Fruit fly (Drosophila melanogaster) whole organism, adult: ENCODE measurements around the gene GABA-B-R1.

Experiments
- CG11617 ChIP-seq: fragments of 200-800 bp; sonication (Bioruptor generic); optimal IDR thresholded peaks from 2 replicates; lab custom pipeline; 2017; ENCODE audit warnings: mild to moderate bottlenecking, missing biosample characterization, missing genetic modification reagents, missing genetic modification characterization
- CG12768 ChIP-seq: fragments of 200-800 bp; sonication (Bioruptor generic); optimal IDR thresholded peaks from 2 replicates; lab custom pipeline; 2017; ENCODE audit warnings: missing biosample characterization, missing genetic modification characterization, mild to moderate bottlenecking, moderate library complexity, missing genetic modification reagents
- CG14711 ChIP-seq: fragments of 200-800 bp; sonication (Bioruptor generic); optimal IDR thresholded peaks from 2 replicates; lab custom pipeline; 2018; ENCODE audit warnings: missing biosample characterization, mild to moderate bottlenecking, missing genetic modification characterization, moderate library complexity
- CG1620 ChIP-seq: fragments of 200-800 bp; sonication (Bioruptor generic); optimal IDR thresholded peaks from 2 replicates; lab custom pipeline; 2016; ENCODE audit warnings: missing biosample characterization, missing genetic modification characterization
- CG33017 ChIP-seq: fragments of 200-800 bp; sonication (Bioruptor generic); optimal IDR thresholded peaks from 2 replicates; lab custom pipeline; 2018; ENCODE audit warnings: missing biosample characterization, mild to moderate bottlenecking, missing genetic modification characterization, moderate library complexity
- CG5204 ChIP-seq: fragments of 200-800 bp; sonication (Bioruptor generic); optimal IDR thresholded peaks from 2 replicates; lab custom pipeline; 2016; ENCODE audit warnings: missing biosample characterization, missing genetic modification characterization
- CG7045 ChIP-seq: fragments of 200-800 bp; sonication (Bioruptor generic); optimal IDR thresholded peaks from 2 replicates; lab custom pipeline; 2017; ENCODE audit warnings: missing biosample characterization, mild to moderate bottlenecking, missing genetic modification characterization
- CG7101 ChIP-seq: fragments of 200-800 bp; sonication (Bioruptor generic); optimal IDR thresholded peaks from 2 replicates; lab custom pipeline; 2018; ENCODE audit warnings: missing biosample characterization, mild to moderate bottlenecking, missing genetic modification characterization, moderate library complexity
- Clk ChIP-seq: fragments of 200-800 bp; sonication (Bioruptor generic); optimal IDR thresholded peaks from 2 replicates; lab custom pipeline; 2017; ENCODE audit warnings: missing biosample characterization, missing genetic modification characterization
- Crg-1 ChIP-seq: fragments of 200-800 bp; sonication (Bioruptor generic); optimal IDR thresholded peaks from 2 replicates; lab custom pipeline; 2016; ENCODE audit warnings: missing biosample characterization, missing genetic modification characterization
- Hr96 ChIP-seq: fragments of 200-800 bp; sonication (Bioruptor generic); optimal IDR thresholded peaks from 2 replicates; lab custom pipeline; 2016; ENCODE audit warnings: missing biosample characterization, missing genetic modification characterization
- Mnt ChIP-seq: fragments of 200-800 bp; sonication (Bioruptor generic); optimal IDR thresholded peaks from 2 replicates; lab custom pipeline; 2016; ENCODE audit warnings: missing biosample characterization, mild to moderate bottlenecking, missing genetic modification characterization
- bab1 ChIP-seq: fragments of 200-800 bp; sonication (Bioruptor generic); optimal IDR thresholded peaks from 3 replicates; lab custom pipeline; 2019; ENCODE audit warnings: missing biosample characterization, mild to moderate bottlenecking, missing genetic modification characterization, moderate library complexity
- cic ChIP-seq: fragments of 200-800 bp; sonication (Bioruptor generic); optimal IDR thresholded peaks from 2 replicates; lab custom pipeline; 2017; ENCODE audit warnings: missing biosample characterization, mild to moderate bottlenecking, missing genetic modification characterization, moderate library complexity
- cnc ChIP-seq, 2 experiments: fragments of >200 bp; optimal IDR thresholded peaks; 2 replicates each; lab custom pipeline; 2017
- kay ChIP-seq: fragments of 200-800 bp; sonication (Bioruptor generic); peaks from one replicate; lab custom pipeline; 2016; ENCODE audit warnings: missing biosample characterization, missing genetic modification characterization, borderline replicate concordance
- ovo ChIP-seq: fragments of 200-800 bp; sonication (Bioruptor generic); optimal IDR thresholded peaks from 2 replicates; lab custom pipeline; 2016; ENCODE audit warnings: missing biosample characterization, missing genetic modification characterization
- pad ChIP-seq: fragments of 200-800 bp; sonication (Bioruptor generic); optimal IDR thresholded peaks from 3 replicates; lab custom pipeline; 2017; ENCODE audit warnings: missing biosample characterization, missing genetic modification characterization, mild to moderate bottlenecking, moderate library complexity, missing genetic modification reagents
- tj ChIP-seq: fragments of 200-800 bp; sonication (Bioruptor generic); optimal IDR thresholded peaks from 3 replicates; lab custom pipeline; 2017; ENCODE audit warnings: missing biosample characterization, mild to moderate bottlenecking, missing genetic modification characterization, moderate library complexity
- toe ChIP-seq: fragments of 200-800 bp; sonication (Bioruptor generic); optimal IDR thresholded peaks from 2 replicates; lab custom pipeline; 2016; ENCODE audit warnings: missing biosample characterization, missing genetic modification characterization

Gene GABA-B-R1

dm6 chr2L:15038339-15039308, 22.5 kb downstream of the GABA-B-R1 start, which contains the start of gene CIAPIN1:
TSS of gene CIAPIN1 (minus strand) at chr2L:15038861.
- TF ChIP-seq cnc (optimal IDR thresholded peaks at IDR 0.05; lab: Kevin White, UChicago) (peak; percentile 79 to 86), kay (peak; percentile 38), bab1 (GFP tag; lab: Kevin White, UChicago) (no peak)

- TF ChIP-seq CG7101 (tag; lab: Kevin White, UChicago) (peak; percentile 45), Hr96 (GFP tag; lab: Kevin White, UChicago) (peak; percentile 61), Crg-1 (GFP tag; lab: Kevin White, UChicago) (peak; percentile 47), pad (GFP tag; lab: Kevin White, UChicago) (peak; percentile 54), cic (GFP tag; lab: Kevin White, UChicago) (no peak), CG33017 (no peak), CG14711 (tag; lab: Kevin White, UChicago) (peak; percentile 36), CG5204 (GFP tag; lab: Kevin White, UChicago) (peak; percentile 12), CG1620 (peak; percentile 56), kay (no peak), tj (GFP tag; lab: Kevin White, UChicago) (no peak), cnc (optimal IDR thresholded peaks at IDR 0.05; lab: Kevin White, UChicago) (no peak), CG12768 (GFP tag; lab: Kevin White, UChicago) (peak; percentile 15), CG7045 (GFP tag; lab: Kevin White, UChicago) (no peak), ovo (no peak), toe (peak; percentile 41), Clk (GFP tag; lab: Kevin White, UChicago) (no peak), Mnt (GFP tag; lab: Kevin White, UChicago) (peak; percentile 18), CG11617 (GFP tag; lab: Kevin White, UChicago) (no peak), bab1 (GFP tag; lab: Kevin White, UChicago) (peak; percentile 40)
Observed at dm6 chr2L:15039309-15039772, 23.2 kb downstream of the GABA-B-R1 start.

dm6 chr2L:15043718-15044117, 27.6 kb downstream of the GABA-B-R1 start:
- TF ChIP-seq CG14711 (tag; lab: Kevin White, UChicago) (no peak), CG11617 (GFP tag; lab: Kevin White, UChicago) (no peak), CG33017 (no peak), CG1620 (no peak), CG5204 (GFP tag; lab: Kevin White, UChicago) (no peak), kay (no peak), cic (GFP tag; lab: Kevin White, UChicago) (no peak), pad (GFP tag; lab: Kevin White, UChicago) (no peak), Hr96 (GFP tag; lab: Kevin White, UChicago) (no peak), bab1 (GFP tag; lab: Kevin White, UChicago) (no peak), Clk (GFP tag; lab: Kevin White, UChicago) (no peak), Crg-1 (GFP tag; lab: Kevin White, UChicago) (no peak), CG12768 (GFP tag; lab: Kevin White, UChicago) (no peak), ovo (no peak), tj (GFP tag; lab: Kevin White, UChicago) (no peak)

dm6 chr2L:15052805-15053388, 36.8 kb downstream of the GABA-B-R1 start:
- TF ChIP-seq Hr96 (GFP tag; lab: Kevin White, UChicago) = no peak
- no peak for TF ChIP-seq pad (GFP tag; lab: Kevin White, UChicago)
- TF ChIP-seq CG7045 (GFP tag; lab: Kevin White, UChicago) = no peak
- no peak for TF ChIP-seq cnc (optimal IDR thresholded peaks at IDR 0.05; lab: Kevin White, UChicago)
- TF ChIP-seq ovo = no peak
- TF ChIP-seq kay = no peak
- TF ChIP-seq CG33017 = no peak
- TF ChIP-seq CG1620 = no peak
- TF ChIP-seq cic (GFP tag; lab: Kevin White, UChicago) = no peak
- no peak for TF ChIP-seq CG5204 (GFP tag; lab: Kevin White, UChicago)
- no peak for TF ChIP-seq CG12768 (GFP tag; lab: Kevin White, UChicago)
- no peak for TF ChIP-seq Clk (GFP tag; lab: Kevin White, UChicago)
- TF ChIP-seq CG14711 (tag; lab: Kevin White, UChicago) = no peak
- TF ChIP-seq CG7101 (tag; lab: Kevin White, UChicago) = no peak
- no peak for TF ChIP-seq CG11617 (GFP tag; lab: Kevin White, UChicago)
- no peak for TF ChIP-seq toe
- no peak for TF ChIP-seq Mnt (GFP tag; lab: Kevin White, UChicago)
- TF ChIP-seq tj (GFP tag; lab: Kevin White, UChicago) = no peak
- TF ChIP-seq bab1 (GFP tag; lab: Kevin White, UChicago) = no peak

- TF ChIP-seq CG11617 (GFP tag; lab: Kevin White, UChicago) = no peak
- no peak for TF ChIP-seq cnc (optimal IDR thresholded peaks at IDR 0.05; lab: Kevin White, UChicago)
Observed at dm6 chr2L:15055105-15055504, 39.0 kb downstream of the GABA-B-R1 start.
